Worm (Caenorhabditis elegans) whole organism, young adult: ENCODE measurements around the gene mrpl-40.

Source experiments
- B0019.2 ChIP-seq: fragments of 200-800 bp; sonication (Bioruptor generic); conservative IDR thresholded peaks from 2 replicates; pipeline ENCODE4 v1.3.6; 2022; ENCODE audit warnings: missing genetic modification reagents, missing genetic modification characterization, missing compliant biosample characterization
- B0035.1 ChIP-seq: sonication (generic microtip); optimal IDR thresholded peaks from 2 replicates; lab custom pipeline; 2016; ENCODE audit warnings: missing genetic modification characterization, mild to moderate bottlenecking, missing compliant biosample characterization, missing genotype, missing genetic modification reagents
- B0336.3 ChIP-seq: fragments of 200-800 bp; sonication (Bioruptor generic); IDR thresholded peaks from 2 replicates; pipeline ENCODE4 v1.3.6; 2022; ENCODE audit warnings: missing genetic modification characterization, missing compliant biosample characterization
- C06A6.2 ChIP-seq: fragments of 200-800 bp; sonication (Bioruptor generic); conservative IDR thresholded peaks from 2 replicates; pipeline ENCODE4 v1.3.6; 2022; ENCODE audit warnings: missing genetic modification characterization, missing compliant biosample characterization
- F37B4.10 ChIP-seq: fragments of 200-800 bp; sonication (Bioruptor generic); IDR thresholded peaks from 2 replicates; pipeline ENCODE4 v1.3.6; 2022; ENCODE audit warnings: missing genetic modification characterization, missing compliant biosample characterization
- F39B2.1 ChIP-seq: fragments of 200-800 bp; sonication (Bioruptor generic); IDR thresholded peaks from 2 replicates; pipeline ENCODE4 v1.3.6; 2022; ENCODE audit warnings: missing genetic modification reagents, missing genetic modification characterization, missing compliant biosample characterization
- K12H6.12 ChIP-seq: fragments of 200-800 bp; sonication (Bioruptor generic); optimal IDR thresholded peaks from 2 replicates; lab custom pipeline; 2018; ENCODE audit warnings: mild to moderate bottlenecking, missing genetic modification characterization, missing compliant biosample characterization
- T07F8.4 ChIP-seq: sonication (generic microtip); optimal IDR thresholded peaks from 2 replicates; lab custom pipeline; 2016; ENCODE audit warnings: mild to moderate bottlenecking, missing genetic modification characterization, moderate library complexity, missing compliant biosample characterization
- T26A5.8 ChIP-seq: sonication (generic microtip); optimal IDR thresholded peaks from 2 replicates; lab custom pipeline; 2016; ENCODE audit warnings: missing genetic modification characterization, missing compliant biosample characterization
- Y53F4B.3 ChIP-seq: fragments of 200-800 bp; sonication (Bioruptor generic); IDR thresholded peaks from 2 replicates; pipeline ENCODE4 v1.3.6; 2022; ENCODE audit warnings: missing genetic modification reagents, missing genetic modification characterization, missing compliant biosample characterization
- attf-3 ChIP-seq: fragments of 200-800 bp; sonication (Bioruptor generic); conservative IDR thresholded peaks from 2 replicates; pipeline ENCODE4 v1.3.6; 2022; ENCODE audit warnings: missing genetic modification reagents, missing genetic modification characterization, missing compliant biosample characterization
- attf-6 ChIP-seq: fragments of 200-800 bp; sonication (Bioruptor generic); IDR thresholded peaks from 2 replicates; pipeline ENCODE4 v1.3.6; 2022; ENCODE audit warnings: missing genetic modification reagents, missing genetic modification characterization, missing compliant biosample characterization
- bed-1 ChIP-seq: fragments of 200-800 bp; sonication (Bioruptor generic); IDR thresholded peaks from 2 replicates; pipeline ENCODE4 v1.3.6; 2022; ENCODE audit warnings: missing genetic modification reagents, missing genetic modification characterization, missing compliant biosample characterization
- bed-2 ChIP-seq: fragments of 200-800 bp; sonication (Bioruptor generic); IDR thresholded peaks from 2 replicates; pipeline ENCODE4 v1.3.6; 2022; ENCODE audit warnings: missing genetic modification reagents, missing genetic modification characterization, missing compliant biosample characterization
- cebp-2 ChIP-seq: fragments of 200-800 bp; sonication (Bioruptor generic); IDR thresholded peaks from 2 replicates; pipeline ENCODE4 v1.3.6; 2022; ENCODE audit warnings: missing genetic modification characterization, missing compliant biosample characterization
- ceh-27 ChIP-seq: fragments of 200-800 bp; sonication (Bioruptor generic); optimal IDR thresholded peaks from 2 replicates; lab custom pipeline; 2018; ENCODE audit warnings: mild to moderate bottlenecking, missing genetic modification characterization, moderate library complexity, missing compliant biosample characterization
- ceh-58 ChIP-seq: fragments of 200-800 bp; sonication (Bioruptor generic); IDR thresholded peaks from 2 replicates; pipeline ENCODE4 v1.3.6; 2022; ENCODE audit warnings: missing genetic modification characterization, missing compliant biosample characterization
- dpff-1 ChIP-seq: sonication (generic microtip); optimal IDR thresholded peaks from 2 replicates; lab custom pipeline; 2017; ENCODE audit warnings: mild to moderate bottlenecking, missing genetic modification characterization, missing compliant biosample characterization
- efl-1 ChIP-seq: fragments of 150-350 bp; optimal IDR thresholded peaks from 2 replicates; lab custom pipeline; 2014; ENCODE audit warnings: missing biosample characterization, missing genetic modification reagents, missing genetic modification characterization
- egl-44 ChIP-seq: fragments of 200-800 bp; sonication (Bioruptor generic); IDR thresholded peaks from 2 replicates; pipeline ENCODE4 v1.3.6; 2022; ENCODE audit warnings: missing genetic modification reagents, missing genetic modification characterization, missing compliant biosample characterization
- fkh-3 ChIP-seq: sonication (generic microtip); optimal IDR thresholded peaks from 2 replicates; lab custom pipeline; 2016; ENCODE audit warnings: mild to moderate bottlenecking, missing genetic modification characterization, missing compliant biosample characterization
- hlh-26 ChIP-seq: fragments of 200-800 bp; sonication (Bioruptor generic); conservative IDR thresholded peaks from 2 replicates; pipeline ENCODE4 v1.3.6; 2022; ENCODE audit warnings: missing genetic modification reagents, missing genetic modification characterization, missing compliant biosample characterization
- hmg-1.2 ChIP-seq: fragments of 200-800 bp; sonication (Bioruptor generic); IDR thresholded peaks from 2 replicates; pipeline ENCODE4 v1.3.6; 2022; ENCODE audit warnings: missing genetic modification reagents, missing genetic modification characterization, missing compliant biosample characterization
- hrde-1 ChIP-seq: sonication (generic microtip); optimal IDR thresholded peaks from 2 replicates; lab custom pipeline; 2016; ENCODE audit warnings: missing genetic modification characterization, mild to moderate bottlenecking, missing compliant biosample characterization, moderate library complexity, missing genotype, missing genetic modification reagents, borderline replicate concordance
- hsf-1 ChIP-seq: fragments of 200-800 bp; sonication (Bioruptor generic); IDR thresholded peaks from 2 replicates; pipeline ENCODE4 v1.3.6; 2022; ENCODE audit warnings: missing genetic modification reagents, missing genetic modification characterization, missing compliant biosample characterization
- let-526 ChIP-seq: fragments of 200-800 bp; sonication (Bioruptor generic); IDR thresholded peaks from 2 replicates; pipeline ENCODE4 v1.3.6; 2022; ENCODE audit warnings: missing genetic modification reagents, missing genetic modification characterization, missing compliant biosample characterization
- let-607 ChIP-seq, 2 experiments: fragments of 200-800 bp in 1 of 2; sonication (Bioruptor generic) in 1 of 2; sonication (generic microtip) in 1 of 2; optimal IDR thresholded peaks; 2 replicates each; lab custom pipeline; 2016 to 2018; ENCODE audit warnings: mild to moderate bottlenecking in 2 of 2, missing compliant biosample characterization in 2 of 2, missing genetic modification characterization in 2 of 2, moderate library complexity in 2 of 2, missing genotype in 1 of 2
- lin-26 ChIP-seq: fragments of 200-800 bp; sonication (Bioruptor generic); IDR thresholded peaks from 2 replicates; pipeline ENCODE4 v1.3.6; 2022; ENCODE audit warnings: missing genetic modification reagents, missing genetic modification characterization, missing compliant biosample characterization
- lin-54 ChIP-seq: fragments of 200-800 bp; sonication (Bioruptor generic); optimal IDR thresholded peaks from 2 replicates; lab custom pipeline; 2018; ENCODE audit warnings: mild to moderate bottlenecking, missing genetic modification characterization, missing compliant biosample characterization
- lsl-1 ChIP-seq: fragments of 200-800 bp; sonication (Bioruptor generic); optimal IDR thresholded peaks from 2 replicates; lab custom pipeline; 2018; ENCODE audit warnings: mild to moderate bottlenecking, missing genetic modification characterization, moderate library complexity, missing compliant biosample characterization
- madf-10 ChIP-seq: sonication (generic microtip); optimal IDR thresholded peaks from 2 replicates; lab custom pipeline; 2016; ENCODE audit warnings: mild to moderate bottlenecking, missing genetic modification characterization, missing compliant biosample characterization
- mes-4 ChIP-seq: sonication (generic microtip); optimal IDR thresholded peaks from 2 replicates; lab custom pipeline; 2016; ENCODE audit warnings: missing genotype, missing genetic modification characterization, missing compliant biosample characterization
- nfya-2 ChIP-seq: fragments of 200-800 bp; sonication (Bioruptor generic); IDR thresholded peaks from 2 replicates; pipeline ENCODE4 v1.3.6; 2022; ENCODE audit warnings: missing genetic modification reagents, missing genetic modification characterization, missing compliant biosample characterization
- nhr-90 ChIP-seq: sonication (generic microtip); optimal IDR thresholded peaks from 2 replicates; lab custom pipeline; 2016; ENCODE audit warnings: missing genotype, mild to moderate bottlenecking, missing genetic modification characterization, missing compliant biosample characterization
- pbrm-1 ChIP-seq: fragments of 200-800 bp; sonication (Bioruptor generic); IDR thresholded peaks from 2 replicates; pipeline ENCODE4 v1.3.6; 2022; ENCODE audit warnings: missing genetic modification reagents, missing genetic modification characterization, missing compliant biosample characterization
- pha-4 ChIP-seq: fragments of 150-350 bp; sonication (generic microtip); optimal IDR thresholded peaks from 2 replicates; lab custom pipeline; 2014; ENCODE audit warnings: missing biosample characterization, missing genetic modification reagents, missing genetic modification characterization
- rcor-1 ChIP-seq: fragments of 200-800 bp; sonication (Bioruptor generic); IDR thresholded peaks from 2 replicates; pipeline ENCODE4 v1.3.6; 2022; ENCODE audit warnings: missing genetic modification reagents, missing genetic modification characterization, missing compliant biosample characterization
- repo-1 ChIP-seq: sonication (generic microtip); optimal IDR thresholded peaks from 2 replicates; lab custom pipeline; 2017; ENCODE audit warnings: mild to moderate bottlenecking, missing genetic modification characterization, missing compliant biosample characterization
- rpc-1 ChIP-seq, 2 experiments: fragments of 150-350 bp in 1 of 2; sonication (generic microtip) in 1 of 2; optimal IDR thresholded peaks; 2 replicates each; lab custom pipeline; 2014 to 2018; ENCODE audit warnings: missing biosample characterization in 1 of 2, missing genetic modification characterization in 1 of 2, missing genetic modification reagents in 1 of 2, missing genotype in 1 of 2
- sea-2 ChIP-seq: fragments of 200-800 bp; sonication (Bioruptor generic); IDR thresholded peaks from 2 replicates; pipeline ENCODE4 v1.3.6; 2022; ENCODE audit warnings: missing genetic modification characterization, missing compliant biosample characterization
- snpc-1.3 ChIP-seq: sonication (generic microtip); optimal IDR thresholded peaks from 2 replicates; lab custom pipeline; 2017; ENCODE audit warnings: missing genetic modification characterization, mild to moderate bottlenecking, missing compliant biosample characterization, antibody characterized with exemption, moderate library complexity, missing genotype, missing genetic modification reagents; ENCODE audit not compliant: insufficient read depth
- snpc-3.4 ChIP-seq: sonication (generic microtip); optimal IDR thresholded peaks from 2 replicates; lab custom pipeline; 2017; ENCODE audit warnings: missing genetic modification characterization, mild to moderate bottlenecking, missing compliant biosample characterization, antibody characterized with exemption, moderate library complexity, missing genotype, missing genetic modification reagents
- snpc-4 ChIP-seq, 5 experiments: fragments of 150-350 bp in 1 of 5; sonication (generic microtip) in 4 of 5; optimal IDR thresholded peaks; 2 replicates each; lab custom pipeline; 2014 to 2018; ENCODE audit warnings: missing genetic modification characterization in 5 of 5, missing biosample characterization in 3 of 5, antibody characterized with exemption in 2 of 5, mild to moderate bottlenecking in 2 of 5, missing compliant biosample characterization in 2 of 5, missing genotype in 2 of 5, moderate library complexity in 2 of 5, missing genetic modification reagents in 1 of 5
- sptf-2 ChIP-seq: fragments of 200-800 bp; sonication (Bioruptor generic); optimal IDR thresholded peaks from 2 replicates; lab custom pipeline; 2018; ENCODE audit warnings: mild to moderate bottlenecking, missing genetic modification characterization, missing compliant biosample characterization
- tlf-1 ChIP-seq: fragments of 200-800 bp; sonication (Bioruptor generic); optimal IDR thresholded peaks from 2 replicates; lab custom pipeline; 2018; ENCODE audit warnings: mild to moderate bottlenecking, missing genetic modification characterization, missing compliant biosample characterization
- unc-130 ChIP-seq: sonication (generic microtip); optimal IDR thresholded peaks from 2 replicates; lab custom pipeline; 2016; ENCODE audit warnings: missing genetic modification reagents, missing genetic modification characterization, missing compliant biosample characterization
- ztf-25 ChIP-seq: fragments of 200-800 bp; sonication (Bioruptor generic); IDR thresholded peaks from 2 replicates; pipeline ENCODE4 v1.3.6; 2022; ENCODE audit warnings: missing genetic modification reagents, missing genetic modification characterization, missing compliant biosample characterization
- ztf-6 ChIP-seq: fragments of 200-800 bp; sonication (Bioruptor generic); IDR thresholded peaks from 2 replicates; pipeline ENCODE4 v1.3.6; 2022; ENCODE audit warnings: missing genetic modification reagents, missing genetic modification characterization, missing compliant biosample characterization

Gene mrpl-40

DNA sequence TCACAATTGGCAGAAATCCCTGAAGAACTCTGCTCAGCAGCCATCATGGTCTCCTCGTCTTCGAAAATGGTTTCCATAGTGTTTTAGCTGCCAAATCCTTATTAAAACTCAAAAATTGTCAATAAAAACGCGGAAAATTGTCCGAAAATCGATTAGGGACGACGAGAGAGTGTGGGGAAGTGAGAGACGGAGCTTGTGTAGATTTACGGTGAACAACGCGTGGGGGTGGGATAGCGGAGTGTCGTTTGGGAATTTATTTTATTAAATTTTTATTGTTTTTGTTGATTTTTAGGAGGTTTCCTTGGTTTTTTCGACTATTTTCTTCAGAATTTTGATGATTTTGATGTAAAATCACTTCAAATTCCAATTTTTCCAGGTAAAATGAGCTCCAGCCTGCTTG lies at the start of gene mrpl-40, which contains the start of gene F54C4.4:
Gene mrpl-40 (plus strand): TSS at position 377 of the 400 bp plus-strand sequence.
Gene F54C4.4 (minus strand): TSS at position 199 of the 400 bp plus-strand sequence.
- TF ChIP-seq snpc-4 (GFP tag; optimal IDR thresholded peaks at IDR 0.05; lab: Kevin White, UChicago) = no peak
- TF ChIP-seq snpc-4 (tag; optimal IDR thresholded peaks at IDR 0.05; lab: Kevin White, UChicago) = no peak
- TF ChIP-seq Y53F4B.3 = no peak
- TF ChIP-seq pha-4 = no peak
- TF ChIP-seq ztf-6 (GFP tag; lab: Robert Waterston, UW) = no peak
- no peak for TF ChIP-seq B0019.2 (GFP tag; lab: Robert Waterston, UW)
- no peak for TF ChIP-seq bed-1 (GFP tag; lab: Robert Waterston, UW)
- no peak for TF ChIP-seq F37B4.10 (GFP tag; lab: Robert Waterston, UW)
- no peak for TF ChIP-seq egl-44 (GFP tag; lab: Robert Waterston, UW)
- TF ChIP-seq let-607 (tag; optimal IDR thresholded peaks at IDR 0.05; lab: Kevin White, UChicago) = no peak
- TF ChIP-seq lsl-1 = peak; percentile 11
- TF ChIP-seq sptf-2 (GFP tag; lab: Kevin White, UChicago) = no peak
- no peak for TF ChIP-seq nfya-2 (GFP tag; lab: Robert Waterston, UW)
- no peak for TF ChIP-seq let-526 (GFP tag; lab: Robert Waterston, UW)
- no peak for TF ChIP-seq efl-1 (GFP tag; lab: Kevin White, UChicago)
- no peak for TF ChIP-seq C06A6.2 (GFP tag; lab: Robert Waterston, UW)
- TF ChIP-seq T07F8.4 (tag; lab: Kevin White, UChicago) = no peak
- TF ChIP-seq K12H6.12 (tag; lab: Kevin White, UChicago) = no peak
- peak; percentile 12 for TF ChIP-seq lin-54 (GFP tag; lab: Kevin White, UChicago)
- no peak for TF ChIP-seq F39B2.1 (GFP tag; lab: Robert Waterston, UW)
- TF ChIP-seq bed-2 = no peak
- peak; percentile 97 for TF ChIP-seq attf-3 (GFP tag; lab: Robert Waterston, UW)
- no peak for TF ChIP-seq hlh-26 (GFP tag; lab: Robert Waterston, UW)
- TF ChIP-seq hmg-1.2 (GFP tag; lab: Robert Waterston, UW) = peak; percentile 94
- TF ChIP-seq tlf-1 (GFP tag; lab: Kevin White, UChicago) = no peak
- TF ChIP-seq sea-2 (GFP tag; lab: Robert Waterston, UW) = no peak
- no peak for TF ChIP-seq hrde-1 (tag; lab: Kevin White, UChicago)
- no peak for TF ChIP-seq rpc-1 (optimal IDR thresholded peaks at IDR 0.05; lab: Kevin White, UChicago)
- TF ChIP-seq rpc-1 (tag; optimal IDR thresholded peaks at IDR 0.05; lab: Kevin White, UChicago) = no peak
- TF ChIP-seq T26A5.8 (tag; lab: Kevin White, UChicago) = no peak
- 0 out of 2 replicates have a peak, but pooled peaks have one; percentile 45 for TF ChIP-seq pbrm-1 (GFP tag; lab: Robert Waterston, UW)
- no peak for TF ChIP-seq madf-10 (tag; lab: Kevin White, UChicago)
- peak; percentile 38 for TF ChIP-seq snpc-3.4 (tag; lab: Kevin White, UChicago)
- no peak for TF ChIP-seq snpc-1.3 (tag; lab: Kevin White, UChicago)
- TF ChIP-seq nhr-90 (tag; lab: Kevin White, UChicago) = no peak
- no peak for TF ChIP-seq repo-1
- TF ChIP-seq ceh-27 = no peak
- TF ChIP-seq ztf-25 = no peak
- no peak for TF ChIP-seq dpff-1 (tag; lab: Kevin White, UChicago)
- no peak for TF ChIP-seq B0336.3 (GFP tag; lab: Robert Waterston, UW)
- TF ChIP-seq unc-130 = no peak
- TF ChIP-seq lin-26 (GFP tag; lab: Robert Waterston, UW) = no peak
- no peak; the same call in 1 of the 2 replicates for TF ChIP-seq rcor-1 (GFP tag; lab: Robert Waterston, UW)
- no peak for TF ChIP-seq cebp-2 (GFP tag; lab: Robert Waterston, UW)
- TF ChIP-seq fkh-3 = no peak
- no peak for TF ChIP-seq B0035.1 (tag; lab: Kevin White, UChicago)
- TF ChIP-seq hsf-1 = no peak
- no peak for TF ChIP-seq attf-6 (GFP tag; lab: Robert Waterston, UW)
- TF ChIP-seq mes-4 = no peak
- no peak for TF ChIP-seq ceh-58 (GFP tag; lab: Robert Waterston, UW)
